Worm (Caenorhabditis elegans) whole organism, L4 larva: ENCODE data around the gene pro-3.

ENCODE experiments used
- fkh-10 ChIP-seq: fragments of 150-350 bp; optimal IDR thresholded peaks from 2 replicates; lab custom pipeline; 2014; ENCODE audit warnings: missing biosample characterization, missing genetic modification reagents, missing genetic modification characterization
- nhr-237 ChIP-seq: sonication (generic microtip); optimal IDR thresholded peaks from 2 replicates; lab custom pipeline; 2017; ENCODE audit warnings: missing biosample characterization, missing genetic modification characterization
- snpc-4 ChIP-seq: fragments of 150-350 bp; optimal IDR thresholded peaks from 2 replicates; lab custom pipeline; 2014; ENCODE audit warnings: missing biosample characterization, missing genetic modification characterization

- TF ChIP-seq nhr-237 (tag; lab: Kevin White, UChicago): no peak
- TF ChIP-seq snpc-4: no peak
- no peak for TF ChIP-seq fkh-10 (GFP tag; lab: Kevin White, UChicago)
These were observed 1.0 kb upstream of the pro-3 start, which contains the start of gene Y39B6A.13 for ce11 chrV:19119260-19119659.
